Worm (Caenorhabditis elegans) whole organism, L4 larva: Measurements from ENCODE around the gene ZK1055.2.
"Not testable (repeated sequence)": the region's sequence is repeated elsewhere in the genome, so short reads cannot be mapped to it uniquely, and the experiment has no call there.

Experiments used
- F10B5.3 ChIP-seq: sonication (generic microtip); optimal IDR thresholded peaks from 2 replicates; lab custom pipeline; 2016; ENCODE audit warnings: mild to moderate bottlenecking, missing genetic modification characterization, missing compliant biosample characterization
- aha-1 ChIP-seq: fragments of 150-350 bp; peaks from one replicate; lab custom pipeline; 2014; ENCODE audit warnings: missing biosample characterization, missing genetic modification characterization
- ceh-82 ChIP-seq: sonication (generic microtip); optimal IDR thresholded peaks from 2 replicates; lab custom pipeline; 2017; ENCODE audit warnings: missing biosample characterization, missing genetic modification characterization
- ces-1 ChIP-seq: fragments of 150-350 bp; sonication (generic microtip); optimal IDR thresholded peaks from 4 replicates; lab custom pipeline; 2014; ENCODE audit warnings: missing biosample characterization, missing genetic modification reagents, missing genetic modification characterization
- ctbp-1 ChIP-seq: fragments of 200-800 bp; sonication (Bioruptor generic); IDR thresholded peaks from 2 replicates; pipeline ENCODE4 v1.3.6; 2022; ENCODE audit warnings: missing genetic modification reagents, missing genetic modification characterization, missing compliant biosample characterization
- daf-16 ChIP-seq, 3 experiments: sonication (generic microtip); optimal IDR thresholded peaks; 2 replicates each; lab custom pipeline; 2016 to 2017; ENCODE audit warnings: missing genetic modification characterization in 3 of 3, missing genetic modification reagents in 3 of 3, mild to moderate bottlenecking in 2 of 3, missing compliant biosample characterization in 2 of 3, missing biosample characterization in 1 of 3, moderate library complexity in 1 of 3
- dmd-6 ChIP-seq: fragments of 200-800 bp; sonication (Bioruptor generic); IDR thresholded peaks from 2 replicates; pipeline ENCODE4 v1.3.6; 2022; ENCODE audit warnings: missing genetic modification reagents, missing genetic modification characterization, missing compliant biosample characterization
- duxl-1 ChIP-seq: sonication (generic microtip); optimal IDR thresholded peaks from 2 replicates; lab custom pipeline; 2016; ENCODE audit warnings: mild to moderate bottlenecking, missing genetic modification characterization, moderate library complexity, missing compliant biosample characterization; ENCODE audit not compliant: poor library complexity
- dve-1 ChIP-seq: sonication (generic microtip); optimal IDR thresholded peaks from 2 replicates; lab custom pipeline; 2017; ENCODE audit warnings: antibody characterized with exemption, mild to moderate bottlenecking, missing genetic modification characterization, missing compliant biosample characterization; ENCODE audit not compliant: insufficient read depth
- fos-1 ChIP-seq: fragments of 150-350 bp; optimal IDR thresholded peaks from 2 replicates; lab custom pipeline; 2014; ENCODE audit warnings: missing biosample characterization, missing genetic modification characterization
- hlh-30 ChIP-seq: sonication (generic microtip); optimal IDR thresholded peaks from 2 replicates; lab custom pipeline; 2017; ENCODE audit warnings: antibody characterized with exemption, mild to moderate bottlenecking, missing genetic modification characterization, missing compliant biosample characterization; ENCODE audit not compliant: insufficient read depth
- jun-1 ChIP-seq: fragments of 150-350 bp; optimal IDR thresholded peaks from 2 replicates; lab custom pipeline; 2014; ENCODE audit warnings: missing biosample characterization, missing genetic modification reagents, missing genetic modification characterization
- lin-38 ChIP-seq: fragments of 200-800 bp; sonication (Bioruptor generic); IDR thresholded peaks from 2 replicates; pipeline ENCODE4 v1.3.6; 2022; ENCODE audit warnings: missing genetic modification reagents, missing genetic modification characterization, missing compliant biosample characterization
- mdl-1 ChIP-seq, 2 experiments: fragments of 150-350 bp in 1 of 2; sonication (generic microtip) in 1 of 2; optimal IDR thresholded peaks; 2 replicates each; lab custom pipeline; 2014 to 2017; ENCODE audit warnings: missing biosample characterization in 2 of 2, missing genetic modification characterization in 2 of 2
- mep-1 ChIP-seq: fragments of 150-350 bp; sonication (generic microtip); optimal IDR thresholded peaks from 3 replicates; lab custom pipeline; 2014; ENCODE audit warnings: missing biosample characterization, missing genetic modification characterization
- mxl-2 ChIP-seq: fragments of 200-800 bp; sonication (Bioruptor generic); conservative IDR thresholded peaks from 2 replicates; pipeline ENCODE4 v1.3.6; 2022; ENCODE audit warnings: missing genetic modification reagents, missing genetic modification characterization, missing compliant biosample characterization
- mxl-3 ChIP-seq: fragments of 200-800 bp; sonication (Bioruptor generic); optimal IDR thresholded peaks from 2 replicates; lab custom pipeline; 2018; ENCODE audit warnings: mild to moderate bottlenecking, missing genetic modification characterization, missing compliant biosample characterization
- nhr-10 ChIP-seq: fragments of 150-350 bp; optimal IDR thresholded peaks from 2 replicates; lab custom pipeline; 2014; ENCODE audit warnings: missing biosample characterization, missing genetic modification characterization
- nhr-11 ChIP-seq: fragments of 150-350 bp; optimal IDR thresholded peaks from 2 replicates; lab custom pipeline; 2014; ENCODE audit warnings: missing biosample characterization, missing genetic modification characterization
- nhr-28 ChIP-seq: fragments of 150-350 bp; optimal IDR thresholded peaks from 2 replicates; lab custom pipeline; 2014; ENCODE audit warnings: missing biosample characterization, missing genetic modification characterization
- nhr-77 ChIP-seq: fragments of 150-350 bp; optimal IDR thresholded peaks from 2 replicates; lab custom pipeline; 2014; ENCODE audit warnings: missing biosample characterization, missing genetic modification characterization
- php-3 ChIP-seq: fragments of 200-800 bp; sonication (Bioruptor generic); IDR thresholded peaks from 2 replicates; pipeline ENCODE4 v1.3.6; 2022; ENCODE audit warnings: missing genetic modification reagents, missing genetic modification characterization, missing compliant biosample characterization
- pqm-1 ChIP-seq: sonication (generic microtip); optimal IDR thresholded peaks from 2 replicates; lab custom pipeline; 2017; ENCODE audit warnings: missing biosample characterization, missing genetic modification characterization
- rbr-2 ChIP-seq: sonication (generic microtip); optimal IDR thresholded peaks from 2 replicates; lab custom pipeline; 2016; ENCODE audit warnings: missing genotype, missing genetic modification characterization, missing compliant biosample characterization
- snpc-1.2 ChIP-seq: fragments of 200-800 bp; sonication (Bioruptor generic); IDR thresholded peaks from 2 replicates; pipeline ENCODE4 v1.3.6; 2022; ENCODE audit warnings: missing genetic modification reagents, missing genetic modification characterization, missing compliant biosample characterization
- spr-1 ChIP-seq: sonication (generic microtip); optimal IDR thresholded peaks from 2 replicates; lab custom pipeline; 2016; ENCODE audit warnings: mild to moderate bottlenecking, missing genetic modification characterization, missing compliant biosample characterization
- tra-1 ChIP-seq: fragments of 200-800 bp; sonication (Bioruptor generic); IDR thresholded peaks from 2 replicates; pipeline ENCODE4 v1.3.6; 2022; ENCODE audit warnings: missing genetic modification reagents, missing genetic modification characterization, missing compliant biosample characterization
- zip-11 ChIP-seq: fragments of 200-800 bp; sonication (Bioruptor generic); IDR thresholded peaks from 2 replicates; pipeline ENCODE4 v1.3.6; 2022; ENCODE audit warnings: missing genetic modification characterization, missing compliant biosample characterization
- ztf-7 ChIP-seq: fragments of 150-350 bp; optimal IDR thresholded peaks from 2 replicates; lab custom pipeline; 2014; ENCODE audit warnings: missing biosample characterization, missing genetic modification characterization

Gene ZK1055.2

ce11 chrV:6565851-6566386 is 24.5 kb upstream of the ZK1055.2 start, which contains the start of gene K04A8.1 (continued):
- TF ChIP-seq dve-1 (peak; percentile 50), mxl-3 (no peak), mep-1 (tag; lab: Kevin White, UChicago) (no peak), spr-1 (tag; lab: Kevin White, UChicago) (no peak), lin-38 (GFP tag; lab: Robert Waterston, UW) (no peak), daf-16 (GFP tag; optimal IDR thresholded peaks at IDR 0.05; lab: Kevin White, UChicago) (no peak), daf-16 (tag; optimal IDR thresholded peaks at IDR 0.05; lab: Kevin White, UChicago) (peak; percentile 75), rbr-2 (no peak), duxl-1 (no peak)
- TF ChIP-seq, all 104 proteins: peak for 4

- peak in 1 of 2 experiments; percentile 5 for TF ChIP-seq mdl-1 (tag; optimal IDR thresholded peaks at IDR 0.05; lab: Kevin White, UChicago)
- no peak for TF ChIP-seq ctbp-1 (GFP tag; lab: Robert Waterston, UW)
- TF ChIP-seq daf-16 (GFP tag; optimal IDR thresholded peaks at IDR 0.05; lab: Kevin White, UChicago) = no peak
- TF ChIP-seq daf-16 (tag; optimal IDR thresholded peaks at IDR 0.05; lab: Kevin White, UChicago) = peak; percentile 96
- TF ChIP-seq dmd-6 (GFP tag; lab: Robert Waterston, UW) = peak; percentile 33; the same call in 1 of the 2 replicates
- TF ChIP-seq nhr-28 (tag; lab: Kevin White, UChicago) = peak; percentile 90
- TF ChIP-seq dve-1 = peak; percentile 67
- TF ChIP-seq php-3 (GFP tag; lab: Robert Waterston, UW) = no peak
- TF ChIP-seq pqm-1 (tag; lab: Kevin White, UChicago) = peak; percentile 98
- TF ChIP-seq F10B5.3 = no peak
- peak; percentile 90 for TF ChIP-seq aha-1
- TF ChIP-seq, all 104 proteins: peak for 7
These were observed 14.8 kb upstream of the ZK1055.2 start, which contains the start of gene fut-2 for ce11 chrV:6575406-6576130. Gene fut-2, minus strand, starts transcription at chrV:6575890.

- no peak for TF ChIP-seq jun-1 (tag; lab: Kevin White, UChicago)
- no peak for TF ChIP-seq ces-1
- TF ChIP-seq tra-1 = no peak
- no peak for TF ChIP-seq nhr-11 (tag; lab: Kevin White, UChicago)
- TF ChIP-seq dmd-6 (GFP tag; lab: Robert Waterston, UW) = no peak
- TF ChIP-seq hlh-30 (tag; lab: Kevin White, UChicago) = no peak
- TF ChIP-seq snpc-1.2 (GFP tag; lab: Robert Waterston, UW) = no peak
- no peak for TF ChIP-seq fos-1 (tag; lab: Kevin White, UChicago)
- TF ChIP-seq nhr-77 (tag; lab: Kevin White, UChicago) = no peak
- TF ChIP-seq daf-16 (GFP tag; optimal IDR thresholded peaks at IDR 0.05; lab: Kevin White, UChicago) = no peak
- TF ChIP-seq daf-16 (tag; optimal IDR thresholded peaks at IDR 0.05; lab: Kevin White, UChicago) = no peak
- TF ChIP-seq rbr-2 = no peak
These were observed 13.8 kb upstream of the ZK1055.2 start, which contains the start of gene EGAP9.4 for ce11 chrV:6576567-6576966. Gene EGAP9.4, plus strand, starts transcription at chrV:6576867.

- TF ChIP-seq nhr-28 (tag; lab: Kevin White, UChicago) = peak; percentile 69
- no peak for TF ChIP-seq nhr-10 (tag; lab: Kevin White, UChicago)
- no peak for TF ChIP-seq ceh-82
- TF ChIP-seq daf-16 (GFP tag; optimal IDR thresholded peaks at IDR 0.05; lab: Kevin White, UChicago) = no peak
- peak; percentile 19 for TF ChIP-seq daf-16 (tag; optimal IDR thresholded peaks at IDR 0.05; lab: Kevin White, UChicago)
- peak; percentile 43 for TF ChIP-seq pqm-1 (tag; lab: Kevin White, UChicago)
These were observed 10.4 kb upstream of the ZK1055.2 start, which contains the start of gene EGAP9.3 for ce11 chrV:6579992-6580391. Gene EGAP9.3, minus strand, starts transcription at chrV:6580122.

- TF ChIP-seq zip-11 (GFP tag; lab: Robert Waterston, UW); mxl-2 (GFP tag; lab: Robert Waterston, UW); ztf-7 (tag; lab: Kevin White, UChicago): not testable (repeated sequence)
These were observed 8.6 kb upstream of the ZK1055.2 start, which contains the start of gene ZK1055.4 for ce11 chrV:6581762-6582161. Gene ZK1055.4, plus strand, starts transcription at chrV:6582062.
